Fruit fly (Drosophila melanogaster): ENCODE results near the gene CG15577.

DNA sequence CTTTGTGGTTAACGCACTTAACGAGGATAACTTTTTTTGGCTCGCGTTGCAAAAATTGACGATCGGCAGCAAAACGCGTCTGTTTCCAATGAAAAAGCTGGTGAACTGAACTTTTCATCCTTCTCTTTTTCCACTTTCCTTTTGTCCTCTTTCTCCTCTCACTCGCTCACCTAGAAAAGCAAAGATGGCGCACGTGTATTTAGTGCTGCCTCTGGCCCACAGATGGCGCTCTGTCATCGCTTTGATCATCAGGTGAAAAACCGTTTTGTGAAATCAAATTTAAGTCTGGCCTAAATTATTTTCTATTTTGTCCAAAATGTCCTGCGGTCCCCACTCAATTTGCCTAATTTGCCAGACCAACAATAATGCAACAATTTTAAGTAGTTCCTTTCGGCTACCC, 16.6 kb upstream of the CG15577 start:
- no peak for TF ChIP-seq Hr38 (GFP tag; optimal IDR thresholded peaks at IDR 0.05)
- TF ChIP-seq Hr4 (GFP tag; optimal IDR thresholded peaks at IDR 0.05), result no peak
- no peak for TF ChIP-seq CG16779 (tag; optimal IDR thresholded peaks at IDR 0.05)
- no peak for TF ChIP-seq eg (GFP tag; IDR thresholded peaks at IDR 0.05)
- TF ChIP-seq CG3032 (tag; optimal IDR thresholded peaks at IDR 0.05), result no peak

Data from whole organism, prepupa.